Worm (Caenorhabditis elegans) whole organism, L4 larva: ENCODE results near the gene ceh-36.
"Not testable (repeated sequence)": the region's sequence is repeated elsewhere in the genome, so short reads cannot be mapped to it uniquely, and the experiment has no call there.

ENCODE experiments used
- ama-1 ChIP-seq: fragments of 150-350 bp; optimal IDR thresholded peaks from 2 replicates; lab custom pipeline; 2014; ENCODE audit warnings: inconsistent platforms, mixed read lengths
- arid-1 ChIP-seq: fragments of 200-800 bp; sonication (Bioruptor generic); conservative IDR thresholded peaks from 2 replicates; pipeline ENCODE4 v1.3.6; 2022; ENCODE audit warnings: missing genetic modification reagents, missing genetic modification characterization, missing compliant biosample characterization
- ces-1 ChIP-seq: fragments of 150-350 bp; sonication (generic microtip); optimal IDR thresholded peaks from 4 replicates; lab custom pipeline; 2014; ENCODE audit warnings: missing biosample characterization, missing genetic modification reagents, missing genetic modification characterization
- duxl-1 ChIP-seq: sonication (generic microtip); optimal IDR thresholded peaks from 2 replicates; lab custom pipeline; 2016; ENCODE audit warnings: mild to moderate bottlenecking, missing genetic modification characterization, moderate library complexity, missing compliant biosample characterization; ENCODE audit not compliant: poor library complexity
- jun-1 ChIP-seq: fragments of 150-350 bp; optimal IDR thresholded peaks from 2 replicates; lab custom pipeline; 2014; ENCODE audit warnings: missing biosample characterization, missing genetic modification reagents, missing genetic modification characterization
- nhr-237 ChIP-seq: sonication (generic microtip); optimal IDR thresholded peaks from 2 replicates; lab custom pipeline; 2017; ENCODE audit warnings: missing biosample characterization, missing genetic modification characterization
- nhr-77 ChIP-seq: fragments of 150-350 bp; optimal IDR thresholded peaks from 2 replicates; lab custom pipeline; 2014; ENCODE audit warnings: missing biosample characterization, missing genetic modification characterization
- php-3 ChIP-seq: fragments of 200-800 bp; sonication (Bioruptor generic); IDR thresholded peaks from 2 replicates; pipeline ENCODE4 v1.3.6; 2022; ENCODE audit warnings: missing genetic modification reagents, missing genetic modification characterization, missing compliant biosample characterization
- set-16 ChIP-seq: fragments of 200-800 bp; sonication (Bioruptor generic); IDR thresholded peaks from 2 replicates; pipeline ENCODE4 v1.3.6; 2022; ENCODE audit warnings: missing genetic modification reagents, missing genetic modification characterization, missing compliant biosample characterization
- unc-39 ChIP-seq: sonication (generic microtip); optimal IDR thresholded peaks from 2 replicates; lab custom pipeline; 2017; ENCODE audit warnings: missing biosample characterization, missing genetic modification characterization
- ztf-11 ChIP-seq: fragments of 150-350 bp; optimal IDR thresholded peaks from 2 replicates; lab custom pipeline; 2014; ENCODE audit warnings: missing biosample characterization, missing genetic modification characterization
- ztf-7 ChIP-seq: fragments of 150-350 bp; optimal IDR thresholded peaks from 2 replicates; lab custom pipeline; 2014; ENCODE audit warnings: missing biosample characterization, missing genetic modification characterization

DNA sequence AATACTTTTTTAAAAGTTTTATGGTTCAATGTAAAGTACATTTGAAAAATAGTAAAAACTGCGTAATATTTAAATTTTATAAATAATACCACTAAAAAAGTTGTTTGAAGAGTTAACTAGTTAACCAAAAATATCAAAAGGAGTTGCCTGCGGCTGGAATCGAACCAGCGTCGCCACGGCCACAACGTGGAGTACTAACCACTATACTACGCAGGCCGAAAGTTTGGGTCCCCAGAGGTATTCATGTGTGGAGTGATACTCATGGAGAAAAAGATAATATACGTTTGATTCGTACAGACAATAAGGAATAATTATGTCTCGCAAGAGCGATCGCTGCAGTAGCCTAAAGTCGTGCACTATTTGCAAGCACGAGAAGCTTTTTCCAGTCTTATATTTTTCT is 49.6 kb downstream of the ceh-36 start:
- not testable (repeated sequence) for TF ChIP-seq ztf-11 (tag; lab: Kevin White, UChicago); set-16 (GFP tag; lab: Robert Waterston, UW); nhr-77 (tag; lab: Kevin White, UChicago); ces-1; arid-1; unc-39 (tag; lab: Kevin White, UChicago); php-3 (GFP tag; lab: Robert Waterston, UW); nhr-237 (tag; lab: Kevin White, UChicago); jun-1 (tag; lab: Kevin White, UChicago); ztf-7; ama-1 (lab: Kevin White, UChicago)
- peak; percentile 43 for TF ChIP-seq duxl-1
